Fruit fly (Drosophila melanogaster) whole organism, prepupa: ENCODE results near the gene Polr1F.

Experiments
- Blimp-1 ChIP-seq: fragments of 200-800 bp; sonication (Bioruptor generic); optimal IDR thresholded peaks from 3 replicates; lab custom pipeline; 2017; ENCODE audit warnings: missing biosample characterization, missing genetic modification characterization, mild to moderate bottlenecking, moderate library complexity, missing genetic modification reagents
- CG10631 ChIP-seq: fragments of 200-800 bp; sonication (Bioruptor generic); optimal IDR thresholded peaks from 2 replicates; lab custom pipeline; 2016; ENCODE audit warnings: missing biosample characterization, missing genetic modification characterization
- CG11294 ChIP-seq: fragments of 200-800 bp; sonication (Bioruptor generic); IDR thresholded peaks from 2 replicates; pipeline ENCODE4 v1.3.6; 2022; ENCODE audit warnings: missing biosample characterization, missing genetic modification characterization
- CG11762 ChIP-seq: fragments of 200-800 bp; sonication (Bioruptor generic); optimal IDR thresholded peaks from 3 replicates; lab custom pipeline; 2016; ENCODE audit warnings: missing biosample characterization, missing genetic modification characterization; ENCODE audit not compliant: insufficient read depth
- CG11902 ChIP-seq: fragments of 200-800 bp; sonication (Bioruptor generic); optimal IDR thresholded peaks from 3 replicates; lab custom pipeline; 2016; ENCODE audit warnings: missing biosample characterization, missing genetic modification characterization
- CG15336 ChIP-seq: fragments of 200-800 bp; sonication (Bioruptor generic); IDR thresholded peaks from 2 replicates; pipeline ENCODE4 v1.3.6; 2022; ENCODE audit warnings: missing biosample characterization, missing genetic modification characterization
- CG1621 ChIP-seq: fragments of 200-800 bp; sonication (Bioruptor generic); optimal IDR thresholded peaks from 3 replicates; lab custom pipeline; 2018; ENCODE audit warnings: missing biosample characterization, mild to moderate bottlenecking, missing genetic modification characterization
- CG16779 ChIP-seq: fragments of 200-800 bp; sonication (Bioruptor generic); optimal IDR thresholded peaks from 3 replicates; lab custom pipeline; 2017; ENCODE audit warnings: missing biosample characterization, mild to moderate bottlenecking, missing genetic modification characterization
- CG3032 ChIP-seq: fragments of 200-800 bp; optimal IDR thresholded peaks from 2 replicates; lab custom pipeline; 2019; ENCODE audit warnings: missing biosample characterization, mild to moderate bottlenecking, missing genetic modification characterization, moderate library complexity
- CG31627 ChIP-seq: fragments of 200-800 bp; sonication (Bioruptor generic); optimal IDR thresholded peaks from 3 replicates; lab custom pipeline; 2016; ENCODE audit warnings: missing biosample characterization, missing genetic modification characterization
- CG32006 ChIP-seq: fragments of 200-800 bp; sonication (Bioruptor generic); optimal IDR thresholded peaks from 3 replicates; lab custom pipeline; 2017; ENCODE audit warnings: missing biosample characterization, mild to moderate bottlenecking, missing genetic modification characterization
- CG34406 ChIP-seq: fragments of 200-800 bp; sonication (Bioruptor generic); optimal IDR thresholded peaks from 3 replicates; lab custom pipeline; 2016; ENCODE audit warnings: missing biosample characterization, missing genetic modification characterization
- CG4318 ChIP-seq: fragments of 200-800 bp; sonication (Bioruptor generic); optimal IDR thresholded peaks from 3 replicates; lab custom pipeline; 2017; ENCODE audit warnings: missing biosample characterization, mild to moderate bottlenecking, missing genetic modification characterization
- CG6163 ChIP-seq: fragments of 200-800 bp; sonication (Bioruptor generic); IDR thresholded peaks from 3 replicates; pipeline ENCODE4 v1.3.6; 2022; ENCODE audit warnings: missing biosample characterization, missing genetic modification characterization
- CG6276 ChIP-seq: fragments of 200-800 bp; sonication (Bioruptor generic); optimal IDR thresholded peaks from 2 replicates; lab custom pipeline; 2017; ENCODE audit warnings: missing biosample characterization, mild to moderate bottlenecking, missing genetic modification characterization
- CG6792 ChIP-seq: fragments of 200-800 bp; sonication (Bioruptor generic); optimal IDR thresholded peaks from 3 replicates; lab custom pipeline; 2016; ENCODE audit warnings: missing biosample characterization, missing genetic modification characterization
- CG6808 ChIP-seq: fragments of 200-800 bp; sonication (Bioruptor generic); optimal IDR thresholded peaks from 3 replicates; lab custom pipeline; 2017; ENCODE audit warnings: missing biosample characterization, missing genetic modification characterization, mild to moderate bottlenecking, moderate library complexity, missing genetic modification reagents
- CG6854 ChIP-seq: fragments of 200-800 bp; sonication (Bioruptor generic); optimal IDR thresholded peaks from 2 replicates; lab custom pipeline; 2017; ENCODE audit warnings: missing biosample characterization, mild to moderate bottlenecking, missing genetic modification characterization
- CG7368 ChIP-seq: fragments of 200-800 bp; sonication (Bioruptor generic); optimal IDR thresholded peaks from 3 replicates; lab custom pipeline; 2016; ENCODE audit warnings: missing biosample characterization, missing genetic modification characterization
- CG8119 ChIP-seq: fragments of 200-800 bp; sonication (Bioruptor generic); IDR thresholded peaks from 3 replicates; pipeline ENCODE4 v1.3.6; 2022; ENCODE audit warnings: missing biosample characterization, missing genetic modification characterization
- CG8632 ChIP-seq: fragments of 200-800 bp; sonication (Bioruptor generic); optimal IDR thresholded peaks from 3 replicates; lab custom pipeline; 2016; ENCODE audit warnings: missing biosample characterization, missing genetic modification characterization
- CG9139 ChIP-seq: fragments of 200-800 bp; sonication (Bioruptor generic); optimal IDR thresholded peaks from 3 replicates; lab custom pipeline; 2017; ENCODE audit warnings: missing biosample characterization, mild to moderate bottlenecking, missing genetic modification characterization
- Eip75B ChIP-seq: fragments of 200-800 bp; sonication (Bioruptor generic); optimal IDR thresholded peaks from 3 replicates; lab custom pipeline; 2016; ENCODE audit warnings: missing biosample characterization, missing genetic modification characterization
- Eip93F ChIP-seq: fragments of 200-800 bp; sonication (Bioruptor generic); optimal IDR thresholded peaks from 2 replicates; lab custom pipeline; 2016; ENCODE audit warnings: missing biosample characterization, mild to moderate bottlenecking, missing genetic modification characterization
- Ets96B ChIP-seq: fragments of 200-800 bp; optimal IDR thresholded peaks from 2 replicates; lab custom pipeline; 2019; ENCODE audit warnings: missing biosample characterization, mild to moderate bottlenecking, missing genetic modification characterization, moderate library complexity
- Hr38 ChIP-seq: sonication (Bioruptor generic); optimal IDR thresholded peaks from 2 replicates; lab custom pipeline; 2016; ENCODE audit warnings: missing biosample characterization, missing genetic modification characterization
- Hr39 ChIP-seq: fragments of 200-800 bp; sonication (Bioruptor generic); optimal IDR thresholded peaks from 2 replicates; lab custom pipeline; 2016; ENCODE audit warnings: missing biosample characterization, missing genetic modification characterization
- Hr4 ChIP-seq: fragments of 200-800 bp; sonication (Bioruptor generic); optimal IDR thresholded peaks from 3 replicates; lab custom pipeline; 2016; ENCODE audit warnings: missing biosample characterization, missing genetic modification characterization
- Lpt ChIP-seq: fragments of 200-800 bp; sonication (Bioruptor generic); optimal IDR thresholded peaks from 3 replicates; lab custom pipeline; 2016; ENCODE audit warnings: missing biosample characterization, missing genetic modification characterization
- Met ChIP-seq: fragments of 200-800 bp; sonication (Bioruptor generic); optimal IDR thresholded peaks from 3 replicates; lab custom pipeline; 2016; ENCODE audit warnings: missing biosample characterization, missing genetic modification characterization
- OdsH ChIP-seq: fragments of 200-800 bp; sonication (Bioruptor generic); optimal IDR thresholded peaks from 3 replicates; lab custom pipeline; 2016; ENCODE audit warnings: missing biosample characterization, missing genetic modification characterization
- Smox ChIP-seq: fragments of 200-800 bp; sonication (Bioruptor generic); optimal IDR thresholded peaks from 3 replicates; lab custom pipeline; 2016; ENCODE audit warnings: missing biosample characterization, missing genetic modification characterization
- Sox102F ChIP-seq: fragments of 200-800 bp; sonication (Bioruptor generic); optimal IDR thresholded peaks from 2 replicates; lab custom pipeline; 2016; ENCODE audit warnings: missing biosample characterization, mild to moderate bottlenecking, missing genetic modification characterization
- Sox14 ChIP-seq: fragments of 200-800 bp; sonication (Bioruptor generic); optimal IDR thresholded peaks from 3 replicates; lab custom pipeline; 2016; ENCODE audit warnings: missing biosample characterization, missing genetic modification characterization
- Sox15 ChIP-seq: fragments of 200-800 bp; sonication (Bioruptor generic); optimal IDR thresholded peaks from 3 replicates; lab custom pipeline; 2016; ENCODE audit warnings: missing biosample characterization, missing genetic modification characterization
- achi ChIP-seq: fragments of 200-800 bp; sonication (Bioruptor generic); optimal IDR thresholded peaks from 3 replicates; lab custom pipeline; 2016; ENCODE audit warnings: missing biosample characterization, missing genetic modification characterization
- acj6 ChIP-seq: fragments of 200-800 bp; sonication (Bioruptor generic); optimal IDR thresholded peaks from 3 replicates; lab custom pipeline; 2016; ENCODE audit warnings: missing biosample characterization, missing genetic modification characterization
- cyc ChIP-seq: fragments of 200-800 bp; sonication (Bioruptor generic); optimal IDR thresholded peaks from 3 replicates; lab custom pipeline; 2016; ENCODE audit warnings: missing biosample characterization, missing genetic modification characterization
- dac ChIP-seq: fragments of 200-800 bp; sonication (Bioruptor generic); optimal IDR thresholded peaks from 2 replicates; lab custom pipeline; 2017; ENCODE audit warnings: missing biosample characterization, mild to moderate bottlenecking, missing genetic modification characterization
- dsx ChIP-seq: fragments of 200-800 bp; optimal IDR thresholded peaks from 3 replicates; lab custom pipeline; 2019; ENCODE audit warnings: missing biosample characterization, mild to moderate bottlenecking, missing genetic modification characterization, moderate library complexity; ENCODE audit not compliant: poor library complexity, severe bottlenecking
- eg ChIP-seq: fragments of 200-800 bp; sonication (Bioruptor generic); IDR thresholded peaks from 3 replicates; pipeline ENCODE4 v1.3.6; 2022; ENCODE audit warnings: missing biosample characterization, missing genetic modification characterization
- fd59A ChIP-seq: fragments of 200-800 bp; sonication (Bioruptor generic); optimal IDR thresholded peaks from 2 replicates; lab custom pipeline; 2017; ENCODE audit warnings: missing biosample characterization, mild to moderate bottlenecking, missing genetic modification characterization, missing genetic modification reagents
- fd85E ChIP-seq: fragments of 200-800 bp; sonication (Bioruptor generic); optimal IDR thresholded peaks from 3 replicates; lab custom pipeline; 2016; ENCODE audit warnings: missing biosample characterization, missing genetic modification characterization
- lz ChIP-seq: fragments of 200-800 bp; sonication (Bioruptor generic); optimal IDR thresholded peaks from 3 replicates; lab custom pipeline; 2016; ENCODE audit warnings: missing biosample characterization, missing genetic modification characterization
- net ChIP-seq: fragments of 200-800 bp; sonication (Bioruptor generic); optimal IDR thresholded peaks from 3 replicates; lab custom pipeline; 2016; ENCODE audit warnings: missing biosample characterization, missing genetic modification characterization
- pdm3 ChIP-seq: fragments of 200-800 bp; sonication (Bioruptor generic); optimal IDR thresholded peaks from 3 replicates; lab custom pipeline; 2016; ENCODE audit warnings: missing biosample characterization, missing genetic modification characterization
- salr ChIP-seq, 2 experiments: fragments of 200-800 bp; sonication (Bioruptor generic); optimal IDR thresholded peaks; 3 replicates each; lab custom pipeline; 2016 to 2018; ENCODE audit warnings: missing biosample characterization in 2 of 2, missing genetic modification characterization in 2 of 2, mild to moderate bottlenecking in 1 of 2
- ss ChIP-seq, 2 experiments: fragments of 200-800 bp; sonication (Bioruptor generic); optimal IDR thresholded peaks; 2 replicates in 1 of 2; 3 replicates in 1 of 2; lab custom pipeline; 2017 to 2018; ENCODE audit warnings: mild to moderate bottlenecking in 2 of 2, missing biosample characterization in 2 of 2, missing genetic modification characterization in 2 of 2, moderate library complexity in 1 of 2
- svp ChIP-seq: fragments of 200-800 bp; sonication (Bioruptor generic); peaks from one replicate; lab custom pipeline; 2016; ENCODE audit warnings: missing biosample characterization, missing genetic modification characterization
- topi ChIP-seq: fragments of 200-800 bp; sonication (Bioruptor generic); optimal IDR thresholded peaks from 3 replicates; lab custom pipeline; 2016; ENCODE audit warnings: missing biosample characterization, missing genetic modification characterization
- vri ChIP-seq: fragments of 200-800 bp; sonication (Bioruptor generic); optimal IDR thresholded peaks from 3 replicates; lab custom pipeline; 2016; ENCODE audit warnings: missing biosample characterization, mild to moderate bottlenecking, missing genetic modification characterization

Polr1F gene

DNA sequence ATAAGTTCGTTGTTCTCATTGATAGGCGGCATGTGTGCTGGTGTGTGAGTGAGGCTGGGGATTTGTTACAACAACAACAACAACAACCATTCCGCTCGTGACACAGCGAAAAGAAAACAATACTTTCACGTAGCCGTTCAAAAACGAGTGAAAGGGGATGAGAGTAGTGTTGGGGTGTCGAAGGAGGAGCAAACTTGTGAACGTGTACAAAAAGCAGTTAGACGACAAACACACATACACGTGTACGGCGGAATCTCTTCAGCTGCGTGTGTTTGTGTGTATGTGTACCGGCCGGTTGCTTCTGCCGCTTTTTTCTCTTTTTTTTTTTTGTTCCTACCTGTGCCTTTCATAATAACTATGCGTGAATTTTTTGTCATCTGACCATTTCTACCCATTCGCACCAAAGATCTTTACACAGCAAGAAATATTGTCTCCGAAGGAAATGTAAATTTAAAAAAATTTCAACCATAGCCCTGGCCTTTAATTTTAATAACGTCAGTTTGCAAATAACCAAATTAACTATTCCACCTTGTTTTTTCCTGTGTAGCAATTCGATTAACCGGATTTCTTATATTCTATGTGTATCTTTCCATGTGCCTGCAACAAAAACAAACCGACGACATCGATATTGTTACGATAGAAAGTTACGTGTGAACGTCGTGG is 14.6 kb upstream of the Polr1F start:
- TF ChIP-seq eg (no peak; the same call in 2 of the 3 replicates), CG31627 (GFP tag; lab: Kevin White, UChicago) (peak; percentile 80), Sox14 (GFP tag; lab: Kevin White, UChicago) (peak; percentile 84), Sox102F (no peak), Smox (GFP tag; lab: Kevin White, UChicago) (no peak), dsx (GFP tag; lab: Kevin White, UChicago) (peak; percentile 78), topi (GFP tag; lab: Kevin White, UChicago) (peak; percentile 81), CG11762 (GFP tag; lab: Kevin White, UChicago) (peak; percentile 88), acj6 (GFP tag; lab: Kevin White, UChicago) (peak; percentile 83), CG15336 (GFP tag; lab: Robert Waterston, UW) (peak; percentile 92), CG10631 (peak; percentile 85), CG4318 (peak; percentile 74), CG6163 (no peak; the same call in 1 of the 3 replicates), Met (peak; percentile 72), ss (GFP tag; optimal IDR thresholded peaks at IDR 0.05; lab: Kevin White, UChicago) (peak in 1 of 2 experiments; percentile 58), Eip75B (GFP tag; lab: Kevin White, UChicago) (no peak), Eip93F (no peak), CG7368 (GFP tag; lab: Kevin White, UChicago) (peak; percentile 71), CG6854 (GFP tag; lab: Kevin White, UChicago) (peak; percentile 62), lz (peak; percentile 78), Hr39 (GFP tag; lab: Kevin White, UChicago) (peak; percentile 77), cyc (peak; percentile 69), CG6808 (GFP tag; lab: Kevin White, UChicago) (peak; percentile 68), CG9139 (peak; percentile 51), CG1621 (tag; lab: Kevin White, UChicago) (peak; percentile 72), pdm3 (peak; percentile 87), Ets96B (tag; lab: Kevin White, UChicago) (peak; percentile 83), CG8119 (GFP tag; lab: Robert Waterston, UW) (no peak; the same call in 2 of the 3 replicates), CG6276 (no peak), fd59A (GFP tag; lab: Kevin White, UChicago) (no peak), svp (GFP tag; lab: Kevin White, UChicago) (no peak), Sox15 (GFP tag; lab: Kevin White, UChicago) (peak; percentile 48), CG11294 (GFP tag; lab: Robert Waterston, UW) (no peak; the same call in 1 of the 2 replicates), CG6792 (peak; percentile 81), salr (GFP tag; optimal IDR thresholded peaks at IDR 0.05; lab: Kevin White, UChicago) (peak; percentile 64 to 77), Blimp-1 (GFP tag; lab: Kevin White, UChicago) (peak; percentile 75), dac (GFP tag; lab: Kevin White, UChicago) (peak; percentile 85), OdsH (peak; percentile 83), net (GFP tag; lab: Kevin White, UChicago) (no peak), CG34406 (GFP tag; lab: Kevin White, UChicago) (peak; percentile 71), CG11902 (peak; percentile 55), CG8632 (GFP tag; lab: Kevin White, UChicago) (peak; percentile 64), Hr4 (GFP tag; lab: Kevin White, UChicago) (peak; percentile 92), CG32006 (no peak), achi (peak; percentile 84), Hr38 (peak; percentile 41), CG3032 (tag; lab: Kevin White, UChicago) (peak; percentile 78), Lpt (GFP tag; lab: Kevin White, UChicago) (peak; percentile 70), CG16779 (tag; lab: Kevin White, UChicago) (no peak), vri (GFP tag; lab: Kevin White, UChicago) (peak; percentile 66), fd85E (GFP tag; lab: Kevin White, UChicago) (no peak)
